Worm (Caenorhabditis elegans) whole organism, L4/young adult: ENCODE results near the gene Y4C6B.2.

Source experiments
- W03F9.2 ChIP-seq: fragments of 150-350 bp; optimal IDR thresholded peaks from 2 replicates; lab custom pipeline; 2014; ENCODE audit warnings: missing biosample characterization, missing genetic modification characterization
- dao-5 ChIP-seq: sonication (generic microtip); optimal IDR thresholded peaks from 2 replicates; lab custom pipeline; 2016; ENCODE audit warnings: missing genotype, missing genetic modification characterization, moderate library complexity, missing compliant biosample characterization
- him-1 ChIP-seq: sonication (generic microtip); optimal IDR thresholded peaks from 2 replicates; lab custom pipeline; 2016; ENCODE audit warnings: missing genotype, missing genetic modification reagents, missing genetic modification characterization, missing compliant biosample characterization

ce11 chrIV:5374321-5374720 lies 34.9 kb downstream of the Y4C6B.2 start:
- TF ChIP-seq him-1 (no peak), dao-5 (tag; lab: Kevin White, UChicago) (no peak), W03F9.2 (no peak)
